Fruit fly (Drosophila melanogaster): ENCODE data around the gene Thor.

The Thor gene

dm6 chr2L:3444789-3445188 is 33.4 kb upstream of the Thor start (continued):
- peak; percentile 36 for TF ChIP-seq CG15269 (tag; optimal IDR thresholded peaks at IDR 0.05)
- TF ChIP-seq cato (GFP tag; optimal IDR thresholded peaks at IDR 0.05; ENCODE audit: borderline replicate concordance): no peak
- TF ChIP-seq CG8765 (GFP tag; IDR thresholded peaks at IDR 0.05): no peak
- TF ChIP-seq CG18619 (GFP tag; optimal IDR thresholded peaks at IDR 0.05): no peak
- TF ChIP-seq Fer2 (tag; optimal IDR thresholded peaks at IDR 0.05): no peak
- TF ChIP-seq NFAT (GFP tag; IDR thresholded peaks at IDR 0.05): no peak
- TF ChIP-seq Ada2b (GFP tag; IDR thresholded peaks at IDR 0.05): peak; percentile 73
- no peak for TF ChIP-seq CG18764 (GFP tag; optimal IDR thresholded peaks at IDR 0.05)
- no peak for TF ChIP-seq gem (tag; optimal IDR thresholded peaks at IDR 0.05)
- no peak for TF ChIP-seq tll (GFP tag; optimal IDR thresholded peaks at IDR 0.05)
- TF ChIP-seq CG33557 (GFP tag; optimal IDR thresholded peaks at IDR 0.05): no peak
- TF ChIP-seq CG2202 (tag; optimal IDR thresholded peaks at IDR 0.05): no peak
- no peak for TF ChIP-seq wek (GFP tag; optimal IDR thresholded peaks at IDR 0.05)
- TF ChIP-seq mam (GFP tag; optimal IDR thresholded peaks at IDR 0.05): peak; percentile 19
- no peak for TF ChIP-seq CG43689 (GFP tag; IDR thresholded peaks at IDR 0.05)
- TF ChIP-seq CG17568 (GFP tag; optimal IDR thresholded peaks at IDR 0.05): no peak
- 0 out of 2 replicates have a peak, but pooled peaks have one; percentile 23 for TF ChIP-seq CG31441 (GFP tag; IDR thresholded peaks at IDR 0.05)
- peak; percentile 26 for TF ChIP-seq slp2 (GFP tag; optimal IDR thresholded peaks at IDR 0.05)
- TF ChIP-seq zen2 (GFP tag; IDR thresholded peaks at IDR 0.05; ENCODE audit: partially characterized antibody): no peak
- TF ChIP-seq prd (optimal IDR thresholded peaks at IDR 0.05): no peak
- peak; percentile 77 for TF ChIP-seq prd (GFP tag; IDR thresholded peaks at IDR 0.05)
- no peak for TF ChIP-seq BEAF-32 (GFP tag; optimal IDR thresholded peaks at IDR 0.05)
- TF ChIP-seq HLHmδ (GFP tag; optimal IDR thresholded peaks at IDR 0.05): no peak
- peak; percentile 35 for TF ChIP-seq CG1647 (GFP tag; optimal IDR thresholded peaks at IDR 0.05)
- TF ChIP-seq bbx (GFP tag; IDR thresholded peaks at IDR 0.05; ENCODE audit: partially characterized antibody): no peak
- no peak for TF ChIP-seq schlank (tag; optimal IDR thresholded peaks at IDR 0.05)
- 0 out of 3 replicates have a peak, but pooled peaks have one; percentile 20 for TF ChIP-seq CG3726 (GFP tag; IDR thresholded peaks at IDR 0.05)
- peak; percentile 21 for TF ChIP-seq lilli (GFP tag; optimal IDR thresholded peaks at IDR 0.05)
- TF ChIP-seq CG2129 (GFP tag; IDR thresholded peaks at IDR 0.05; ENCODE audit: partially characterized antibody): no peak
- TF ChIP-seq toy (GFP tag; IDR thresholded peaks at IDR 0.05): 0 out of 2 replicates have a peak, but pooled peaks have one; percentile 48
- TF ChIP-seq CG11696 (GFP tag; IDR thresholded peaks at IDR 0.05): no peak
- no peak for TF ChIP-seq B-H2 (GFP tag; optimal IDR thresholded peaks at IDR 0.05)
- TF ChIP-seq vfl (GFP tag; optimal IDR thresholded peaks at IDR 0.05): peak; percentile 24
- no peak for TF ChIP-seq CG32767 (GFP tag; IDR thresholded peaks at IDR 0.05)
- no peak for TF ChIP-seq HmgZ (tag; optimal IDR thresholded peaks at IDR 0.05)
- no peak for TF ChIP-seq CG6813 (GFP tag; optimal IDR thresholded peaks at IDR 0.05)
- TF ChIP-seq Atf3 (GFP tag; optimal IDR thresholded peaks at IDR 0.05): peak; percentile 17
- peak; percentile 81 for TF ChIP-seq sens (GFP tag)
- peak; percentile 18 for TF ChIP-seq CG9437 (GFP tag; optimal IDR thresholded peaks at IDR 0.05)
- peak; percentile 23 for TF ChIP-seq CG18262 (tag; optimal IDR thresholded peaks at IDR 0.05)
- TF ChIP-seq CG18011 (GFP tag; optimal IDR thresholded peaks at IDR 0.05): no peak
- TF ChIP-seq Rfx (GFP tag; IDR thresholded peaks at IDR 0.05): peak; percentile 60
- TF ChIP-seq TFAM (GFP tag; optimal IDR thresholded peaks at IDR 0.05): no peak
- TF ChIP-seq D (optimal IDR thresholded peaks at IDR 0.05): no peak
- no peak for TF ChIP-seq D (GFP tag; optimal IDR thresholded peaks at IDR 0.05)
- no peak for TF ChIP-seq luna (GFP tag; optimal IDR thresholded peaks at IDR 0.05)
- no peak for TF ChIP-seq CG13624 (GFP tag; optimal IDR thresholded peaks at IDR 0.05)
- no peak for TF ChIP-seq CG3995 (GFP tag; optimal IDR thresholded peaks at IDR 0.05)
- peak; percentile 60 for TF ChIP-seq esg (GFP tag; conservative IDR thresholded peaks at IDR 0.05)
- no peak for TF ChIP-seq HLH4C (GFP tag; IDR thresholded peaks at IDR 0.05; ENCODE audit: partially characterized antibody)
- no peak for TF ChIP-seq Hand (GFP tag; optimal IDR thresholded peaks at IDR 0.05)
